Fruit fly (Drosophila melanogaster) whole organism, adult: ENCODE data around the gene COX7AL2.

Experiments used
- CG12768 ChIP-seq: fragments of 200-800 bp; sonication (Bioruptor generic); optimal IDR thresholded peaks from 2 replicates; lab custom pipeline; 2017; ENCODE audit warnings: missing biosample characterization, missing genetic modification characterization, mild to moderate bottlenecking, moderate library complexity, missing genetic modification reagents
- CG14711 ChIP-seq: fragments of 200-800 bp; sonication (Bioruptor generic); optimal IDR thresholded peaks from 2 replicates; lab custom pipeline; 2018; ENCODE audit warnings: missing biosample characterization, mild to moderate bottlenecking, missing genetic modification characterization, moderate library complexity
- CG1620 ChIP-seq: fragments of 200-800 bp; sonication (Bioruptor generic); optimal IDR thresholded peaks from 2 replicates; lab custom pipeline; 2016; ENCODE audit warnings: missing biosample characterization, missing genetic modification characterization
- CG33017 ChIP-seq: fragments of 200-800 bp; sonication (Bioruptor generic); optimal IDR thresholded peaks from 2 replicates; lab custom pipeline; 2018; ENCODE audit warnings: missing biosample characterization, mild to moderate bottlenecking, missing genetic modification characterization, moderate library complexity
- CG7045 ChIP-seq: fragments of 200-800 bp; sonication (Bioruptor generic); optimal IDR thresholded peaks from 2 replicates; lab custom pipeline; 2017; ENCODE audit warnings: missing biosample characterization, mild to moderate bottlenecking, missing genetic modification characterization
- Crg-1 ChIP-seq: fragments of 200-800 bp; sonication (Bioruptor generic); optimal IDR thresholded peaks from 2 replicates; lab custom pipeline; 2016; ENCODE audit warnings: missing biosample characterization, missing genetic modification characterization
- kay ChIP-seq: fragments of 200-800 bp; sonication (Bioruptor generic); peaks from one replicate; lab custom pipeline; 2016; ENCODE audit warnings: missing biosample characterization, missing genetic modification characterization, borderline replicate concordance
- toe ChIP-seq: fragments of 200-800 bp; sonication (Bioruptor generic); optimal IDR thresholded peaks from 2 replicates; lab custom pipeline; 2016; ENCODE audit warnings: missing biosample characterization, missing genetic modification characterization

DNA sequence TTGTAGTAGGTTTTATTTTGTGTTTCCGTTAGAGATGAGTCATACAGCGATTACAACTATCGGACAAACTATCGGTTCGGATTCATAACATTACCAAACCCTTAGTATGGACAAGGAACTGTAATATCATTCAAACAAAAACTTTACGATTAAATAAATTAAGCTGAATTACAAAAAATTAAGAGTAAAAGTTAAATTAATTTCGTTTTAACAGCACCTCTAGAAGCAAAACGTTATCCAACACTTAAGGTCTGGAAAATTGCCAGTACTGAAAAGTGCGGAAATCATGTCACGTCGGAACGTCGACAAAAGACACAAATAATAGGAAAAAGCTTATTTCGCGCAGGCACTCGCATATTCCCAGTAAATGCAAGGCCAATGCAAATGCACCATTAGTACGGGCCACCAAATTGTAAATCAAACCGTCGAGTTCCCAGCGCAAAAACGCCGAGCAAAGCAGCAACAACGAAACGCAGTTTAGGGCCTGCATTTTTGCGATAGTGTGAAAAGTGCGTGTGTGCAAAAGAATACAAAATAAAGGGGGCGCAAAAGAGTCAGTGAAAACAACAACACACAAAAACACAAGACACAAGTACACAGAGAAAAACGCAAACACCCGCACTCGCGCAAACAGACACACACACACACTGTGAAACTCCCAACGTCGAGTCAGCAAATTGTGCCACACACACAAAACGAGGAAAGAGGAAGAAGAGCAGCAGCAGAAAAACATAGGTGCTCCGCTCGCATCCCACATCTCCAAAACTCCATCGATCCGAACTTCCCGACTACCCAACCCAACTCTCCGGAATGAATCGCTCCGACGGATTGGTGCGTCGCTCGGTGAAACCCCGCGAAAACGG, 28.8 kb upstream of the COX7AL2 start, which contains the start of the genes CG15387 and sau:
- TF ChIP-seq CG1620 (GFP tag; lab: Kevin White, UChicago) (peak; percentile 96), Crg-1 (GFP tag; lab: Kevin White, UChicago) (peak; percentile 95), kay (GFP tag; lab: Kevin White, UChicago) (peak; percentile 97), CG12768 (peak; percentile 92), CG33017 (tag; lab: Kevin White, UChicago) (peak; percentile 89), toe (GFP tag; lab: Kevin White, UChicago) (peak; percentile 96), CG14711 (tag; lab: Kevin White, UChicago) (peak; percentile 88), CG7045 (peak; percentile 89)
